Fruit fly (Drosophila melanogaster) S2 (cell line): ENCODE results near the gene CG14892.

Experiments used
- CG8478 ChIP-seq: fragments of >200 bp; optimal IDR thresholded peaks from 2 replicates; lab custom pipeline; 2018
- CTCF ChIP-seq, 2 experiments: fragments of >200 bp; optimal IDR thresholded peaks; 2 replicates each; lab custom pipeline; 2018

Gene CG14892

DNA sequence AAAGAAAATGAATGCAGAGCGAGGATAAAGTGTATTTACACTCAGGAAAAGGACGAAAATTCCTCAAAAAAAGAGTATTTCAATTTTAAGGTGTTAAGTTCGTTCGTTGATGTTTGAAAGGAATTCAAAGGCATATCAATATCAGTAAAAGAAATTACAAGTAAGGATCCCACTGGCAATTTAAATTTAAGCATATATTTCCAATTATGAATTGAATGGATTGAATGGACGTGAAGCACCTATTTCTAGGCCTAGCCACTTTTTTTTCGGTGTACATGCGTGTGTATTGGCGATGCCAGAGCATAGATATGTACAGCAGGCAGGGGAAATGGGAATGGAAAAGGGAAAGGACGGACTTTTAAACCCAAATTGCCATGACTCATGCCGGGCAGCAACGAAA, 36.4 kb downstream of the CG14892 start:
- no peak for TF ChIP-seq CTCF (optimal IDR thresholded peaks at IDR 0.05; lab: Kevin White, UChicago)
- TF ChIP-seq CG8478 = no peak

DNA sequence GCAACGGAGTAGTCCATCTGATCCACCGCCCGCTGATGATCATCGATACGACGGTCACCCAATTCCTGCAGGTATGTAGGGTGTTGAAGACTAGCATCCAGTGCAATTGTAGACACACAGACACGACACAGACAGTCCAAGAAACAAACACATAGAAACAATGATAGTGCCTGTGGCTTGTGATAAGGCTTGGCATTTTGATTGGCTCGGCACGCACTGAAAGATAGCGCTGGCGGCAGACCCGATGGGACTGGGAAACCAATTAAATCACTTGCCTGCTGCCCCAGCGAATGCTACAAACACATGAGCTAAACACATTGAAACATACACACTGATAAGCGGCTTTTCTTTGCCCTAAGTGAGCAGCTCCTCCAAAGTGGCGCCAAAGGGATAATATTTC, 38.5 kb downstream of the CG14892 start:
- TF ChIP-seq CTCF (optimal IDR thresholded peaks at IDR 0.05; lab: Kevin White, UChicago) (no peak), CG8478 (no peak)

DNA sequence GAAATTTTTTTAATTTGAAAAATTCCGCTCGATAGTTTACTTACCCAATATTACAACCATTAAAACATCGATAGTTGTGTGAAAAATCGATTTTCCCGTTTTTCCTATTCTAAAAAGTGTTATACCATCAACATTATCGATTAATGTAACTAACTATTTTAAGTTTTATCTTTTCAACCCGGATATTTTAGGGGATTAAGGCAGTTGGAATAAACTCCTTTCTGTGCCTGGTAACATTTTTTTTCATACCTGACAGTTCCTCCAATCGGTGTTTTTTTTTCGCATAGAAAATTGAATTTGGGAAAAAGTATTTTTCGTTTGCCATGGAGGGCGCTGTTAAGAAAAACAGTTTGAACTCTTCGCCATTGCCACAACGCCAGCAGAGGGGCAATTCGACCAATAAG, 45.8 kb downstream of the CG14892 start, which contains the start of gene nonA-l:
Gene nonA-l (plus strand): TSS at position 201 of the 404 bp plus-strand sequence.
- no peak for TF ChIP-seq CG8478
- TF ChIP-seq CTCF (optimal IDR thresholded peaks at IDR 0.05; lab: Kevin White, UChicago) = peak in 1 of 2 experiments; percentile 22

DNA sequence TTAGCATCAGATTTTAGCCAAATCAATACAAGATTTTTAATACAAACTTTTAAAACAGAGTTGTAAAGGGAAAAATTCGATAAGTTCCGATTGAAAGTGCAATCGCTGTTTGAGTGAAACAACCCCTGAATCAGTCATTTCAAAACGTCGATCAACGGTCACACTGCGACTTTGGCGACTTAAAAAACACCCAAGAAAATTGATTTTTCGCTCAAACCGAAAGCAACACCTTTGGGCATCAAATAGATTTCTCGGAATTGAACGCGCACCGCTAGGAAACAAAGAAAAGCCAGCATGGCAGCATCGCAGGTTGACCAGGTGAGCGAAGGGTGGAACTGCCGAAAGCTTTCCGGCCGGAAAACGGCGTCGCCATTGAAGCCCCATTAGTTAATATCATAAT, 49.4 kb downstream of the CG14892 start, which contains the start of gene Arl6IP1:
Gene Arl6IP1 (plus strand): TSS at position 15 of the 400 bp plus-strand sequence.
- TF ChIP-seq CTCF (optimal IDR thresholded peaks at IDR 0.05; lab: Kevin White, UChicago) (no peak), CG8478 (no peak)
